Fruit fly (Drosophila melanogaster): ENCODE results near the gene CheA84a.

Gene CheA84a

dm6 chr3R:8208378-8209021 lies 3.9 kb upstream of the CheA84a start:
- no peak for TF ChIP-seq bab1 (GFP tag; optimal IDR thresholded peaks at IDR 0.05)
- no peak for TF ChIP-seq CG14711 (tag; optimal IDR thresholded peaks at IDR 0.05)
- no peak for TF ChIP-seq kay (GFP tag; ENCODE audit: borderline replicate concordance)
- TF ChIP-seq pad (GFP tag; optimal IDR thresholded peaks at IDR 0.05), result no peak
- TF ChIP-seq Crg-1 (GFP tag; optimal IDR thresholded peaks at IDR 0.05), result no peak
- TF ChIP-seq CG12768 (GFP tag; optimal IDR thresholded peaks at IDR 0.05), result no peak
- no peak for TF ChIP-seq CG11617 (GFP tag; optimal IDR thresholded peaks at IDR 0.05)
- no peak for TF ChIP-seq Hr96 (GFP tag; optimal IDR thresholded peaks at IDR 0.05)
- TF ChIP-seq tj (GFP tag; optimal IDR thresholded peaks at IDR 0.05), result no peak
- TF ChIP-seq CG7101 (tag; optimal IDR thresholded peaks at IDR 0.05), result no peak
- no peak for TF ChIP-seq cnc (optimal IDR thresholded peaks at IDR 0.05)
- no peak for TF ChIP-seq CG5204 (GFP tag; optimal IDR thresholded peaks at IDR 0.05)
- TF ChIP-seq CG1620 (GFP tag; optimal IDR thresholded peaks at IDR 0.05), result no peak
- no peak for TF ChIP-seq toe (GFP tag; optimal IDR thresholded peaks at IDR 0.05)
- no peak for TF ChIP-seq ovo (GFP tag; optimal IDR thresholded peaks at IDR 0.05)
- no peak for TF ChIP-seq CG7045 (GFP tag; optimal IDR thresholded peaks at IDR 0.05)
- TF ChIP-seq cic (GFP tag; optimal IDR thresholded peaks at IDR 0.05), result no peak

dm6 chr3R:8207276-8207654 lies 2.6 kb upstream of the CheA84a start:
- TF ChIP-seq Hr96 (GFP tag; optimal IDR thresholded peaks at IDR 0.05), result no peak
- no peak for TF ChIP-seq toe (GFP tag; optimal IDR thresholded peaks at IDR 0.05)
- TF ChIP-seq kay (GFP tag; ENCODE audit: borderline replicate concordance), result no peak
- TF ChIP-seq tj (GFP tag; optimal IDR thresholded peaks at IDR 0.05), result no peak
- no peak for TF ChIP-seq CG7045 (GFP tag; optimal IDR thresholded peaks at IDR 0.05)
- no peak for TF ChIP-seq CG33017 (tag; optimal IDR thresholded peaks at IDR 0.05)

DNA sequence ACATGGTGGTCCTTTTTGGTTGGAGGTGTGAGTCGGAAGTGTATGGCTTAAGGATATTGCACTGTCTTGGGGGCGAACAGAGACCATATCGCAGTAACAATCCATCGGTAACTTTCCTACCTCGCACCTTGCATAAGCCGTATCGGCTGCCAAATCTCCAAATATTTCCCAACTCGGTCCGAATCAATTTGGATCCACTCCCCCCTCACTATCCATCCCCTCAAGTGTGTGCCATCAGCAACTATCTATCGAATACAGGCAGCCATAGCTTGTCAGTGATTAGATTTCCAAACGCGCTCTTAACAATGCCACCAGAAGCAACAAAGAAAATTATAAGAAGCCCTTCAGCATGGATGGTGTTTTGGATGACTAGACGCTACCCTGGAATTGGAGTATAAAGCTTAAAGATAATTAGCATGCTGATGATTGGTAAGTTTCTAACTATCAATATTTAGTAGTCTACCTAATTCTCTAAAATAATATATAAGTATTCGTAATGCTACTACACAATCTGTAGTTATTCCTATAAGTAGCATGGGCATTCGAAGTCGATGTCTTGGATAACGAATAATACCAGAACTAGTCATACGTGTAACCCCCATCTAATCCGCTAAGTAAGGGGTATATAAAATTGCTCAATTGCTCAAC lies 2.1 kb upstream of the CheA84a start:
- TF ChIP-seq CG5204 (GFP tag; optimal IDR thresholded peaks at IDR 0.05), result no peak
- TF ChIP-seq CG7101 (tag; optimal IDR thresholded peaks at IDR 0.05), result no peak
- TF ChIP-seq CG7045 (GFP tag; optimal IDR thresholded peaks at IDR 0.05), result no peak
- no peak for TF ChIP-seq toe (GFP tag; optimal IDR thresholded peaks at IDR 0.05)

dm6 chr3R:8206019-8206418 lies 1.4 kb upstream of the CheA84a start:
- TF ChIP-seq Crg-1 (GFP tag; optimal IDR thresholded peaks at IDR 0.05), result no peak
- no peak for TF ChIP-seq CG33017 (tag; optimal IDR thresholded peaks at IDR 0.05)
- no peak for TF ChIP-seq CG11617 (GFP tag; optimal IDR thresholded peaks at IDR 0.05)
- TF ChIP-seq tj (GFP tag; optimal IDR thresholded peaks at IDR 0.05), result no peak
- no peak for TF ChIP-seq cnc (optimal IDR thresholded peaks at IDR 0.05)
- no peak for TF ChIP-seq pad (GFP tag; optimal IDR thresholded peaks at IDR 0.05)
- TF ChIP-seq CG14711 (tag; optimal IDR thresholded peaks at IDR 0.05), result no peak
- no peak for TF ChIP-seq ovo (GFP tag; optimal IDR thresholded peaks at IDR 0.05)
- TF ChIP-seq cic (GFP tag; optimal IDR thresholded peaks at IDR 0.05), result no peak

DNA sequence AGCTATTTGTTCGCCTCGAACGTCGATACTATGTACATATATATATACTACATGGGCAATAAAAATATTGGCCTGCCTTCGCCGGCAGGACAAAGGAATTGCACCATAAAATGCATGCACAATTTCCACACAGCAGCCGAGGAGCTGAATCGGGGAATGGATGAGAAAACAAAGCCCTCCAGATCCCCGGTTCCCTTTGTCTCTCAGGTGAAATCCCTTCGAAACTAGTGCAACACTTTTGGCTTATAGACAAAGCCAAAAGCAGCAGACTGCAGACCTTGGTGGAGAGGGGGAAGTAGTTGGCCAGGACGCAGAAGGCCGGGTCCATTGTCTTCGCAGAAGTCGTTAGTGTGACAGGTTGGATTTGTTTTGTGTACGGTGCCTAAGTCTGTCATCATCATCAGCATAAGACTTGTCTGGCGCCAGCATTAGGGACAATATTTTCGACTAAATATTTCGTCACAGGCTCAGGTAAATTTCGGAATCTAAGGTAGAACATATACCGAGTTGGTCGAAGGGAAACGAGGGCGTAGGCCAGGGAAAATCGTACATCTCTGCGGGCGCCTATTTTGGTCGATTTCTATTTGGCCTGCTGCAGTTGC lies 763 bp upstream of the CheA84a start:
- TF ChIP-seq CG1620 (GFP tag; optimal IDR thresholded peaks at IDR 0.05) (no peak), ovo (GFP tag; optimal IDR thresholded peaks at IDR 0.05) (no peak), CG11617 (GFP tag; optimal IDR thresholded peaks at IDR 0.05) (no peak), CG7101 (tag; optimal IDR thresholded peaks at IDR 0.05) (no peak), Crg-1 (GFP tag; optimal IDR thresholded peaks at IDR 0.05) (no peak), bab1 (GFP tag; optimal IDR thresholded peaks at IDR 0.05) (no peak), tj (GFP tag; optimal IDR thresholded peaks at IDR 0.05) (no peak), Hr96 (GFP tag; optimal IDR thresholded peaks at IDR 0.05) (no peak), pad (GFP tag; optimal IDR thresholded peaks at IDR 0.05) (no peak), toe (GFP tag; optimal IDR thresholded peaks at IDR 0.05) (no peak), CG33017 (tag; optimal IDR thresholded peaks at IDR 0.05) (no peak), CG7045 (GFP tag; optimal IDR thresholded peaks at IDR 0.05) (no peak), CG12768 (GFP tag; optimal IDR thresholded peaks at IDR 0.05) (no peak), cnc (optimal IDR thresholded peaks at IDR 0.05) (no peak), Mnt (GFP tag; optimal IDR thresholded peaks at IDR 0.05) (no peak), Clk (GFP tag; optimal IDR thresholded peaks at IDR 0.05) (no peak), cic (GFP tag; optimal IDR thresholded peaks at IDR 0.05) (no peak), CG14711 (tag; optimal IDR thresholded peaks at IDR 0.05) (no peak), CG5204 (GFP tag; optimal IDR thresholded peaks at IDR 0.05) (no peak), kay (GFP tag; ENCODE audit: borderline replicate concordance) (no peak)

DNA sequence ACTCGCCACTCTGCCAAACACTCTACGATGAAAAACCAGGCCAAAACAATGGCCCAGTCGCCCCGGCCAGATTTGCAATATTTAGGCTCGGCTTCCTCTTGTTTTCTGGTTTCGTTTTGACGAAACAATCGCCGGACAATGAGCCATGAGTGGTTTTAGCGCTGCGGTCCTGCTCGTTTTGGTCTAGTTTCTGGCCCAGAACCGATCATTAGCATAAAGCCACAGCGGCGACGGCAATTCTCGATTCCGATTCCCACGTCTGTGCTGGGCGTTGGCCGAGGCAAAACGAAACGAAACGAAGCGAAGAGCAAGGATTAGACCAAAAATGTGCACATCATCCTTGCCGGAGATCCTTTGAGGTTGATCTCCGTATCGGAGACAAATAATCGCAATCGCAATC lies 1.3 kb downstream of the CheA84a start:
- TF ChIP-seq bab1 (GFP tag; optimal IDR thresholded peaks at IDR 0.05) (no peak), CG1620 (GFP tag; optimal IDR thresholded peaks at IDR 0.05) (no peak), pad (GFP tag; optimal IDR thresholded peaks at IDR 0.05) (no peak), CG7045 (GFP tag; optimal IDR thresholded peaks at IDR 0.05) (no peak), Hr96 (GFP tag; optimal IDR thresholded peaks at IDR 0.05) (no peak), Crg-1 (GFP tag; optimal IDR thresholded peaks at IDR 0.05) (no peak), tj (GFP tag; optimal IDR thresholded peaks at IDR 0.05) (no peak), CG33017 (tag; optimal IDR thresholded peaks at IDR 0.05) (no peak), CG11617 (GFP tag; optimal IDR thresholded peaks at IDR 0.05) (no peak), cic (GFP tag; optimal IDR thresholded peaks at IDR 0.05) (no peak), ovo (GFP tag; optimal IDR thresholded peaks at IDR 0.05) (no peak), Clk (GFP tag; optimal IDR thresholded peaks at IDR 0.05) (no peak), Mnt (GFP tag; optimal IDR thresholded peaks at IDR 0.05) (no peak), cnc (optimal IDR thresholded peaks at IDR 0.05) (no peak), CG14711 (tag; optimal IDR thresholded peaks at IDR 0.05) (no peak), kay (GFP tag; ENCODE audit: borderline replicate concordance) (no peak), CG12768 (GFP tag; optimal IDR thresholded peaks at IDR 0.05) (no peak), toe (GFP tag; optimal IDR thresholded peaks at IDR 0.05) (no peak)

All from whole organism, adult.